Worm (Caenorhabditis elegans): ENCODE measurements around the gene hen-1.

The hen-1 gene

ce11 chrX:7143515-7143914 is 26.7 kb upstream of the hen-1 start, which contains the start of gene alh-10:
TSS of gene alh-10 (minus strand) at chrX:7143641.
- peak; percentile 17 for TF ChIP-seq ama-1 (optimal IDR thresholded peaks at IDR 0.05)
- no peak for TF ChIP-seq tra-4 (tag; optimal IDR thresholded peaks at IDR 0.05)

DNA sequence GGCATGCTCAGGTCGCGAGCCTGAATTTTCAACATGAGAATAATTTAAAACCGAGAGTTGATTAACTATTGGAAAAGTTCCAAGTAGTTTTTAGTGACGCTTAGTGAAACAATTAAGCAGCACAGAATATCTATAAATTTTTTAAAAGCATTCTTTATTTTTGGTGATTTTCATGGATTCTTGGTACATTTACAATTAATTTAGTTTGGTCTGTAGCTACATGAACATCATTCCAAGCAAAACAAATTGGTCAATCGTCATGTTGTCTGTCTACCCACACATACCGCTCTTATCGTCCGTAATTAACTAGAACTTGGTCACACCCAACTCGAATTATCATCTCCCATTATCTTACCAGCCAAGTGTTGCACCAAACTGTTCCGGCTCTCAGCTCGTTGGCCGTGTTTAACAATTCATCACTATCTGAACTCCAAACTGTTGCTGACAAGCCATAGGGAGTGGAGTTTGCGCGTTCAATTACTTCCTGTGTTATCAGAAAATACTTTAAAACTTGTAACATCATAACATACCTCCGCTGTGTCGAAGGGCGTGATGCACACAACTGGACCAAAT is 24.0 kb upstream of the hen-1 start:
- TF ChIP-seq ets-7 (tag; optimal IDR thresholded peaks at IDR 0.05), result no peak
- no peak for TF ChIP-seq B0310.2 (tag; optimal IDR thresholded peaks at IDR 0.05)
- TF ChIP-seq sea-1 (GFP tag; conservative IDR thresholded peaks at IDR 0.05), result no peak
- no peak for TF ChIP-seq hmg-4 (GFP tag; optimal IDR thresholded peaks at IDR 0.05)
- TF ChIP-seq scrt-1 (GFP tag; IDR thresholded peaks at IDR 0.05), result no peak
- no peak for TF ChIP-seq tbx-37 (GFP tag; conservative IDR thresholded peaks at IDR 0.05)
- no peak for TF ChIP-seq hnd-1 (tag; optimal IDR thresholded peaks at IDR 0.05)
- no peak for TF ChIP-seq F13C5.2 (tag; optimal IDR thresholded peaks at IDR 0.05)
- TF ChIP-seq ceh-36 (tag; optimal IDR thresholded peaks at IDR 0.05), result no peak
- no peak for TF ChIP-seq aly-1 (tag; optimal IDR thresholded peaks at IDR 0.05)
- no peak for TF ChIP-seq tbx-11 (GFP tag; IDR thresholded peaks at IDR 0.05)
- no peak for TF ChIP-seq tra-4 (tag; optimal IDR thresholded peaks at IDR 0.05)
- TF ChIP-seq pes-1 (GFP tag; IDR thresholded peaks at IDR 0.05), result no peak
- TF ChIP-seq flt-1 (GFP tag; IDR thresholded peaks at IDR 0.05), result no peak
- no peak for TF ChIP-seq hmbx-1 (tag; optimal IDR thresholded peaks at IDR 0.05)
- TF ChIP-seq ceh-13 (GFP tag; optimal IDR thresholded peaks at IDR 0.05), result no peak

- no peak for TF ChIP-seq B0310.2 (tag; optimal IDR thresholded peaks at IDR 0.05)
Observed at ce11 chrX:7139614-7140013, 22.8 kb upstream of the hen-1 start, which contains the start of gene clec-86. TSS of gene clec-86 (plus strand) at chrX:7139875.

DNA sequence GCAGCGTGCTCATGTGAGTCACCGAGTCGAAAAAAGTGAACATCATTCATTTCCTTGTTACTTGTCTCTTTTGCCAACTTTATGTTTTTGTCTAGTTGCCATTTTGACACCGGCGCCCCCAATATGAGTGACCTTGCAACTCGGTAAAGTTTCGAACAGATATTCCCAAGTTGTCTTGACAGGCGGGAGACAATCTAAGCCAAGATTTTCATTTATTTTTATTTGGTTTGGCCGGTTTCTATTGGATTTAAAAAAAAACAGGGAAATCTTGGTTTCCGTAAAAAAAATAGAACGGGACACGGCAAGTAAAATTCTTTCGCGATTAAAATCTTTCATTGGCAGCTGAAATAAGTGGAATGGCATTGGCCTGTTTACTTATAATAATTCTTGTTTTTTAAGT is 14.4 kb upstream of the hen-1 start:
- TF ChIP-seq aly-1 (tag; optimal IDR thresholded peaks at IDR 0.05), result no peak
- no peak for TF ChIP-seq tbx-37 (GFP tag; conservative IDR thresholded peaks at IDR 0.05)
- TF ChIP-seq ama-1 (optimal IDR thresholded peaks at IDR 0.05), result no peak
- TF ChIP-seq F13C5.2 (tag; optimal IDR thresholded peaks at IDR 0.05), result no peak
- TF ChIP-seq ceh-36 (tag; optimal IDR thresholded peaks at IDR 0.05), result no peak
- TF ChIP-seq ets-7 (tag; optimal IDR thresholded peaks at IDR 0.05), result no peak
- TF ChIP-seq B0310.2 (tag; optimal IDR thresholded peaks at IDR 0.05), result no peak
- TF ChIP-seq pes-1 (GFP tag; IDR thresholded peaks at IDR 0.05), result no peak
- TF ChIP-seq tbx-11 (GFP tag; IDR thresholded peaks at IDR 0.05), result no peak
- TF ChIP-seq tra-4 (tag; optimal IDR thresholded peaks at IDR 0.05), result no peak
- TF ChIP-seq flt-1 (GFP tag; IDR thresholded peaks at IDR 0.05), result no peak
- no peak for TF ChIP-seq hmbx-1 (tag; optimal IDR thresholded peaks at IDR 0.05)
- no peak for TF ChIP-seq scrt-1 (GFP tag; IDR thresholded peaks at IDR 0.05)
- no peak for TF ChIP-seq sea-1 (GFP tag; conservative IDR thresholded peaks at IDR 0.05)
- no peak for TF ChIP-seq hnd-1 (tag; optimal IDR thresholded peaks at IDR 0.05)
- no peak for TF ChIP-seq hmg-4 (GFP tag; optimal IDR thresholded peaks at IDR 0.05)
- TF ChIP-seq ceh-13 (GFP tag; optimal IDR thresholded peaks at IDR 0.05), result no peak

DNA sequence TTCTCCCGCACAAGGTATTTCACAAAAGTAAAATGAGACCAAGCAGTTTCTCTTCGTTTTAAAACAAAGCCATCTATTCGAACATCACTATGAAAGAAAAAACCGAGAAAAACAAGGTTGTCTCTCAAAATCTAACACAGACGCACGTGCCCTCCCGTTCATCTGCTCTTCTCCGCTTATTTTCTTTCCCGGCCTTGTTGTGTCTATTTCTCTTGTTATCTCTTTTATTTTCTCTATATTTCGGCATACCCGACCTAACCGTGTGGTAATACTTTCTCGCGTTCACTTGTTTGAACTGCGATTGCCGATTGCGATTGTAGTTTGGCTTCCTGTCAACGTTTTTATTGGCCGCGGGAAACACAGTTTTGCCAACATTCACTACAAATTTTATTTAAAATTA is 12.7 kb upstream of the hen-1 start:
- TF ChIP-seq hnd-1 (tag; optimal IDR thresholded peaks at IDR 0.05), result no peak
- no peak for TF ChIP-seq hmg-4 (GFP tag; optimal IDR thresholded peaks at IDR 0.05)
- no peak for TF ChIP-seq tbx-11 (GFP tag; IDR thresholded peaks at IDR 0.05)
- no peak for TF ChIP-seq ama-1 (optimal IDR thresholded peaks at IDR 0.05)
- no peak for TF ChIP-seq pes-1 (GFP tag; IDR thresholded peaks at IDR 0.05)
- TF ChIP-seq aly-1 (tag; optimal IDR thresholded peaks at IDR 0.05), result no peak
- no peak for TF ChIP-seq hmbx-1 (tag; optimal IDR thresholded peaks at IDR 0.05)
- TF ChIP-seq ets-7 (tag; optimal IDR thresholded peaks at IDR 0.05), result no peak
- TF ChIP-seq tra-4 (tag; optimal IDR thresholded peaks at IDR 0.05), result no peak
- TF ChIP-seq B0310.2 (tag; optimal IDR thresholded peaks at IDR 0.05), result no peak
- TF ChIP-seq ceh-13 (GFP tag; optimal IDR thresholded peaks at IDR 0.05), result no peak

DNA sequence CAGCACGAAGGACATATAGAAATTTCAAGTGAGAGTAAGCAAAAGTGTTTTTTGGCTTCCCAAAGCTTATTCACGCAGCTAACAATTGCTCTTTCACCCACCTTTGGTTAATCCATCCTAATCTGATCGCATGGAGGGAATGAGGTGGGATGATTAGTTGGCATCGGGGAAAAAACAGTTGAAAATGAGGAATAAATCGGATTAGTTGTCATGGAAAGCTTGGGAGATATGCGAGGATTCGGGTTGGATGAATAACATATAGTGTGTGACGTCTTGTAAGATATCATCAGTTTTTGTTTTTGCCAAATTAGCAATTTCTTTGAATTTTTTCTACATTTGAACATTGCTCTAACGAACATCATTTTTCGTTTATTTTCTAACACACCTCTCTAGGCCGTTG is 11.8 kb upstream of the hen-1 start:
- TF ChIP-seq hnd-1 (tag; optimal IDR thresholded peaks at IDR 0.05) (no peak), ets-7 (tag; optimal IDR thresholded peaks at IDR 0.05) (no peak), flt-1 (GFP tag; IDR thresholded peaks at IDR 0.05) (no peak), aly-1 (tag; optimal IDR thresholded peaks at IDR 0.05) (no peak), ceh-36 (tag; optimal IDR thresholded peaks at IDR 0.05) (no peak), hmbx-1 (tag; optimal IDR thresholded peaks at IDR 0.05) (no peak), ceh-13 (GFP tag; optimal IDR thresholded peaks at IDR 0.05) (no peak), ama-1 (optimal IDR thresholded peaks at IDR 0.05) (no peak), tra-4 (tag; optimal IDR thresholded peaks at IDR 0.05) (no peak), scrt-1 (GFP tag; IDR thresholded peaks at IDR 0.05) (no peak), B0310.2 (tag; optimal IDR thresholded peaks at IDR 0.05) (no peak), tbx-37 (GFP tag; conservative IDR thresholded peaks at IDR 0.05) (no peak), sea-1 (GFP tag; conservative IDR thresholded peaks at IDR 0.05) (no peak)

DNA sequence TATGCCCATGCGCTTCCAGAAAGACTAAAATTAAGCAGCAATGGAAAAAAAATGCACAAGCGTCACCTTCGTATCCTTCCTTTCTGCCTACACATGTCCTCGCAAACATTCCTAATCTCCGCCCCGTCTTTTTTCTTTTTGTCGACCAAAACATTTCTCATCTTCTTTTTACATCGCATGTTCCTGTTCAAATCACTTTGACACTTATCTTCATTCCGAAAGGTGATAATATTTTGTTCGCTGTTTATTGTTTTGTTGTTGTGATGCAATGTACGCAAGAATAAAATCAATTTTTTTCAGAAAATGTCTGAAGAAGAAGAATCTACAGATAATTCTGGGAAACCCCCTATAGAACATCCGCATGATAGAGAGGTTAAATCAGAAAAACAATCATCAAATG is 9.6 kb upstream of the hen-1 start, which contains the start of gene ist-1:
Gene ist-1, plus strand, starts transcription at position 301 of the 400 bp plus-strand sequence.
- no peak for TF ChIP-seq B0310.2 (tag; optimal IDR thresholded peaks at IDR 0.05)
- TF ChIP-seq pes-1 (GFP tag; IDR thresholded peaks at IDR 0.05), result no peak
- TF ChIP-seq hmbx-1 (tag; optimal IDR thresholded peaks at IDR 0.05), result no peak
- TF ChIP-seq hnd-1 (tag; optimal IDR thresholded peaks at IDR 0.05), result no peak
- TF ChIP-seq sea-1 (GFP tag; conservative IDR thresholded peaks at IDR 0.05), result no peak
- TF ChIP-seq aly-1 (tag; optimal IDR thresholded peaks at IDR 0.05), result no peak
- no peak for TF ChIP-seq hmg-4 (GFP tag; optimal IDR thresholded peaks at IDR 0.05)
- no peak for TF ChIP-seq flt-1 (GFP tag; IDR thresholded peaks at IDR 0.05)
- no peak for TF ChIP-seq tra-4 (tag; optimal IDR thresholded peaks at IDR 0.05)

DNA sequence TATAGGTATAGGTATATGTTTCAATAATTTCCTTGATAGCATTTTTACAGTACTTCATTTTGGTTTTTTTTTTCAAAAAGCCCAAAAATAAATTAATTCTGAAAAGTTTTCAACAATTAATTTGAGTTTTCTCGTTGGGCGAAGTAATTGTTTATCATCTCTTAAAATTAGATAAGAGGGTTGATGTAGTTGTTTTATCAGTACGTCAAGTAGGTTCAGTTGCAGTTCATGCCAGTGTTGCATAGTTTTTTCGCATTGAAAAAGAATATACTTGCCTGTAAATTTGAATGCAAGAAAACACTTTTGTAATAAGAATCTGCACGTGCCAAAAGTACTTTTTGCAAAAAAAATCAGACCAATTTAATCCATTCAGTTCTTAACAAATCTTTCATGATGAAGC is 8.4 kb upstream of the hen-1 start:
- TF ChIP-seq B0310.2 (tag; optimal IDR thresholded peaks at IDR 0.05) (no peak), ceh-13 (GFP tag; optimal IDR thresholded peaks at IDR 0.05) (no peak), hmg-4 (GFP tag; optimal IDR thresholded peaks at IDR 0.05) (no peak), ceh-36 (tag; optimal IDR thresholded peaks at IDR 0.05) (no peak), tbx-11 (GFP tag; IDR thresholded peaks at IDR 0.05) (no peak)
